Fruit fly (Drosophila melanogaster) whole organism: ENCODE data around the gene PIG-P.

Experiments used
- CG8478 ChIP-seq: fragments of >200 bp; optimal IDR thresholded peaks from 2 replicates; lab custom pipeline; 2018; ENCODE audit warnings: inconsistent platforms
- Dll ChIP-seq: fragments of >200 bp; optimal IDR thresholded peaks from 2 replicates; lab custom pipeline; 2017
- EcR ChIP-seq, 2 experiments: fragments of >200 bp; optimal IDR thresholded peaks; 2 replicates each; lab custom pipeline; 2017; ENCODE audit warnings: missing biosample characterization in 2 of 2, missing genetic modification characterization in 2 of 2, missing genetic modification reagents in 2 of 2
- pan ChIP-seq: fragments of >200 bp; optimal IDR thresholded peaks from 2 replicates; lab custom pipeline; 2017
- psq ChIP-seq: fragments of >200 bp; optimal IDR thresholded peaks from 2 replicates; lab custom pipeline; 2017
- usp ChIP-seq: fragments of >200 bp; optimal IDR thresholded peaks from 2 replicates; lab custom pipeline; 2017; ENCODE audit warnings: missing biosample characterization, missing genetic modification characterization, mixed read lengths

PIG-P gene

DNA sequence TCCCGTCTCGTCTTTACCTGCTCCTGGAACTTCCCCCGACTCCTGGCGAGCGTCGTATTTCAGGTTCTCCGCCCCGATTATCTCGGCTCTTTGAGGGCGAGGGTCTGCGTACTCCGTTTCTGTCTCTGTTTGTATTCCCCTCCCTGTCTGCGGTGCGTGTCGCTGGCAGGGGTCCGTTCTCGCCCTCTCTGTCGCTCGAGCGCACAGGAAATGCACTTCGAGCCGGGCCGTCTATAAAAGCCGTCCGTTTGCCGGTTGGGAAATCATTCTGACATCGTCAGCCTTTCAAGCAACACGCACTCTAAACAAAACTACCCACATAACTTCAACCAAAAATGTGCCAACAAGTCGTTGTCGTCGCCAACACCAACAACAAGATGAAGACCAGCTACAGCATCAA lies 47.4 kb downstream of the PIG-P start:
- TF ChIP-seq pan, result no peak
- TF ChIP-seq psq (lab: Kevin White, UChicago), result no peak
- TF ChIP-seq Dll (lab: Kevin White, UChicago), result no peak
- TF ChIP-seq usp (GFP tag; lab: Kevin White, UChicago), result no peak
- no peak for TF ChIP-seq CG8478
- no peak for TF ChIP-seq EcR (GFP tag; optimal IDR thresholded peaks at IDR 0.05; lab: Kevin White, UChicago)

DNA sequence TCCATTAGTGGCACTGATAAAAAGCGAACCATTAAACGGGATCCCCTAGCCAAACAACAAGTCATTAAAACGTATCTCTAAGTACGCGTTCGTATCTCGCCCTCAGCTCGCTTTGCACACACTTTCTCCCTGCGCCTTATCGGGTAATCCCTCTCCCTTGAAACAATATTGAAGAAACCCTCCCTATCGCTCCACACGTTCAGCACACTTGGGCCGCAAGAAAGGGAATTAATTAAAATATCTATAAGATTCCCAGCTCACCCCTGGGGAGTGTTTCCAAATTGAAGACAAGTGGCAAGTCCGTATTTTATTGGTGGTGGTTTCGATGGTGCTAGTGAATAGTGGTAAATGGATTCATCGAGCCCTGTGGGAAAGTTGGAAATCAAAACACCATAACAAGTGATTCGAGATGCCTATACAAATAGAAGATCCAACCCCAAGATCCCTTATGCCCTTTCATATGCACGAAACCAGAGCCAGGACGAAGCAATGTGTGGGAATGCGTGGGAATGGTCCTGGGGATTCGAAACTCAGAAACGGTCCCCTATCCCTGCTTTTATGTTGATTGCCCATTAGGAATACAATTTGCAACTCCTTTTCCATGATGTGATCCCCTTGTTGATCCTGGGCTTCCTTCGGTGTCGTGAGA lies 48.1 kb downstream of the PIG-P start:
- no peak for TF ChIP-seq psq (lab: Kevin White, UChicago)
- no peak for TF ChIP-seq pan
- TF ChIP-seq EcR (GFP tag; optimal IDR thresholded peaks at IDR 0.05; lab: Kevin White, UChicago), result no peak
- no peak for TF ChIP-seq usp (GFP tag; lab: Kevin White, UChicago)
- TF ChIP-seq CG8478, result no peak
- no peak for TF ChIP-seq Dll (lab: Kevin White, UChicago)

- no peak for TF ChIP-seq CG8478
- peak in 1 of 2 experiments; percentile 37 for TF ChIP-seq EcR (GFP tag; optimal IDR thresholded peaks at IDR 0.05; lab: Kevin White, UChicago)
These were observed 49.0 kb downstream of the PIG-P start for dm6 chr3R:26008892-26009539.

DNA sequence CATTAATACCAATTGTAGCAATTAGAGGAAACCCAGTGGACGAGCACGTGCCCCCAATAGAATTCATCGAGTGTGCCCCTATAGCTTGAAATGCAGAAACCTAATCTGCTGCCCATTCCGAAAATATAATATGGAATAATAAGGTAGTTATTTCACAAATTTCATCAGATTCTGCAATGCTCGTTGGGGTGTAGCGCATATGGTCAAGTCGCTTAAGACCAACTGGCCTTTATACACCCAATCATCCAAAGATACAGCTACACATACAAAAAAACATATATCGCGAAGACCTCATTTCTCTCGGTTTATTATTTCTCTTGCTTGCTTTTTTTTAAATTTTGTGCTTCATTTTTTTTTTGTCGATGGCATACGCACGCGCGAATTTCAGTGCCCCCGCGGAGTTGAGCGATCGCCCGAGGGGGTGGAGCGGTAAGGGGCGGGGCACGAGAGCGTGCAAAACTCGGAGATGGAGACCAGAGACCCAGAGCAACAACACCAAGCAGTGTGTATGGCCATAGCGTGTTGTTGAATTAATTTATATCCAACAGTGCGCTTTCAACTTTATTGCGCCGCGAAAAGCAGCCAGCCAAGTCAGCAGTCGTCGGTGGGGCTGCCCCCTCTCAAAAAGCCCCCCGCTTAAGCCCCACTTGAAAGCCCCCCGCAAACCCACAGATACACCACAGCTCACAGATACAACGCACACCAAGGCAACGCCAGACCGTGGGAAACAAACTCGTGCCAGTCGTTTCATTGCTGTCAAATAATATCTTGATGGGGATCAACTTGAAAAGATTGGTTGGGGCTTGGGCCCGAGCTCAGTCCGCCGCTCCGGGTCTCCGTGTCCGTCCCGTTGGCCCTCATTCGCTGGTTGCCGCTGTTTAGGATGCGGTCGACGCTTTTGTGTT lies 49.8 kb downstream of the PIG-P start:
- TF ChIP-seq usp (GFP tag; lab: Kevin White, UChicago) (no peak), Dll (lab: Kevin White, UChicago) (peak; percentile 83), psq (lab: Kevin White, UChicago) (no peak), EcR (GFP tag; optimal IDR thresholded peaks at IDR 0.05; lab: Kevin White, UChicago) (peak; percentile 20 to 71), pan (no peak), CG8478 (no peak)
